Fruit fly (Drosophila melanogaster) whole organism, embryonic: ENCODE measurements around the gene GC.

Source experiments
- Ada2b ChIP-seq: fragments of 200-800 bp; sonication (Bioruptor generic); IDR thresholded peaks from 2 replicates; pipeline ENCODE4 v1.3.6; 2022; ENCODE audit warnings: missing biosample characterization, missing genetic modification characterization
- Atf3 ChIP-seq: fragments of 200-800 bp; sonication (Bioruptor generic); optimal IDR thresholded peaks from 3 replicates; lab custom pipeline; 2016; ENCODE audit warnings: missing biosample characterization, missing genetic modification characterization
- Awh ChIP-seq: fragments of 200-800 bp; sonication (Bioruptor generic); IDR thresholded peaks from 2 replicates; pipeline ENCODE4, ENCODE4 v1.3.6; 2022; ENCODE audit warnings: missing biosample characterization, missing genetic modification characterization
- B-H1 ChIP-seq: fragments of 200-800 bp; sonication (Bioruptor generic); IDR thresholded peaks from 3 replicates; pipeline ENCODE4 v1.3.6; 2022; ENCODE audit warnings: missing biosample characterization, missing genetic modification characterization
- C15 ChIP-seq: fragments of 200-800 bp; sonication (Bioruptor generic); IDR thresholded peaks from 3 replicates; pipeline ENCODE4 v1.3.6; 2022; ENCODE audit warnings: missing biosample characterization, missing genetic modification characterization
- CG10274 ChIP-seq: fragments of 200-800 bp; sonication (Bioruptor generic); optimal IDR thresholded peaks from 3 replicates; lab custom pipeline; 2017; ENCODE audit warnings: missing biosample characterization, mild to moderate bottlenecking, missing genetic modification characterization
- CG11247 ChIP-seq: fragments of 200-800 bp; sonication (Bioruptor generic); IDR thresholded peaks from 2 replicates; pipeline ENCODE4 v1.3.6; 2022; ENCODE audit warnings: missing biosample characterization, missing genetic modification characterization
- CG11696 ChIP-seq: fragments of 200-800 bp; sonication (Bioruptor generic); IDR thresholded peaks from 2 replicates; pipeline ENCODE4 v1.3.6; 2022; ENCODE audit warnings: missing biosample characterization, missing genetic modification characterization
- CG12071 ChIP-seq: fragments of 200-800 bp; sonication (Bioruptor generic); optimal IDR thresholded peaks from 3 replicates; lab custom pipeline; 2018; ENCODE audit warnings: missing biosample characterization, mild to moderate bottlenecking, missing genetic modification characterization
- CG12659 ChIP-seq: fragments of 200-800 bp; sonication (Bioruptor generic); optimal IDR thresholded peaks from 3 replicates; lab custom pipeline; 2017; ENCODE audit warnings: mild to moderate bottlenecking, missing biosample characterization, missing genetic modification reagents, missing genetic modification characterization
- CG13296 ChIP-seq: fragments of 200-800 bp; sonication (Bioruptor generic); optimal IDR thresholded peaks from 3 replicates; lab custom pipeline; 2018; ENCODE audit warnings: missing biosample characterization, mild to moderate bottlenecking, missing genetic modification characterization
- CG13775 ChIP-seq: fragments of 200-800 bp; sonication (Bioruptor generic); optimal IDR thresholded peaks from 3 replicates; lab custom pipeline; 2017; ENCODE audit warnings: missing biosample characterization, mild to moderate bottlenecking, missing genetic modification characterization
- CG14710 ChIP-seq: fragments of 200-800 bp; sonication (Bioruptor generic); optimal IDR thresholded peaks from 3 replicates; lab custom pipeline; 2019; ENCODE audit warnings: missing biosample characterization, mild to moderate bottlenecking, missing genetic modification characterization, moderate library complexity
- CG15011 ChIP-seq: fragments of 200-800 bp; sonication (Bioruptor generic); optimal IDR thresholded peaks from 3 replicates; lab custom pipeline; 2018; ENCODE audit warnings: missing biosample characterization, mild to moderate bottlenecking, missing genetic modification characterization
- CG15601 ChIP-seq: fragments of 200-800 bp; sonication (Bioruptor generic); optimal IDR thresholded peaks from 3 replicates; lab custom pipeline; 2019; ENCODE audit warnings: missing biosample characterization, mild to moderate bottlenecking, missing genetic modification characterization, moderate library complexity
- CG16863 ChIP-seq: fragments of 200-800 bp; sonication (Bioruptor generic); optimal IDR thresholded peaks from 3 replicates; lab custom pipeline; 2016; ENCODE audit warnings: missing biosample characterization, missing genetic modification characterization
- CG2678 ChIP-seq: fragments of 200-800 bp; sonication (Bioruptor generic); optimal IDR thresholded peaks from 3 replicates; lab custom pipeline; 2019; ENCODE audit warnings: missing biosample characterization, mild to moderate bottlenecking, missing genetic modification characterization, moderate library complexity
- CG30403 ChIP-seq: fragments of 200-800 bp; sonication (Bioruptor generic); optimal IDR thresholded peaks from 3 replicates; lab custom pipeline; 2016; ENCODE audit warnings: missing biosample characterization, missing genetic modification characterization
- CG31388 ChIP-seq: fragments of 200-800 bp; sonication (Bioruptor generic); optimal IDR thresholded peaks from 2 replicates; lab custom pipeline; 2016; ENCODE audit warnings: missing biosample characterization, missing genetic modification characterization
- CG3281 ChIP-seq: fragments of 200-800 bp; sonication (Bioruptor generic); optimal IDR thresholded peaks from 3 replicates; lab custom pipeline; 2017; ENCODE audit warnings: missing biosample characterization, mild to moderate bottlenecking, missing genetic modification characterization
- CG6272 ChIP-seq: fragments of 200-800 bp; sonication (Bioruptor generic); IDR thresholded peaks from 2 replicates; pipeline ENCODE4 v1.3.6; 2022; ENCODE audit warnings: missing biosample characterization, missing genetic modification characterization
- CG6689 ChIP-seq: fragments of 200-800 bp; sonication (Bioruptor generic); IDR thresholded peaks from 2 replicates; pipeline ENCODE4 v1.3.6; 2022; ENCODE audit warnings: missing biosample characterization, missing genetic modification characterization
- CG7786 ChIP-seq: fragments of 200-800 bp; sonication (Bioruptor generic); optimal IDR thresholded peaks from 2 replicates; lab custom pipeline; 2016; ENCODE audit warnings: missing biosample characterization, missing genetic modification characterization
- CG7839 ChIP-seq: fragments of 200-800 bp; sonication (Bioruptor generic); optimal IDR thresholded peaks from 3 replicates; lab custom pipeline; 2018; ENCODE audit warnings: missing biosample characterization, mild to moderate bottlenecking, missing genetic modification characterization, moderate library complexity
- CkIIα-i1 ChIP-seq: fragments of 200-800 bp; sonication (Bioruptor generic); IDR thresholded peaks from 2 replicates; pipeline ENCODE4 v1.3.6; 2022; ENCODE audit warnings: missing biosample characterization, missing genetic modification characterization
- CoRest ChIP-seq: fragments of 200-800 bp; sonication (Bioruptor generic); optimal IDR thresholded peaks from 3 replicates; lab custom pipeline; 2018; ENCODE audit warnings: missing biosample characterization, mild to moderate bottlenecking, missing genetic modification characterization, moderate library complexity
- Dref ChIP-seq: fragments of 200-800 bp; sonication (Bioruptor generic); IDR thresholded peaks from 2 replicates; pipeline ENCODE4 v1.3.6; 2022; ENCODE audit warnings: missing biosample characterization, missing genetic modification characterization
- Fer3 ChIP-seq: fragments of 200-800 bp; sonication (Bioruptor generic); optimal IDR thresholded peaks from 2 replicates; lab custom pipeline; 2018; ENCODE audit warnings: missing biosample characterization, mild to moderate bottlenecking, missing genetic modification characterization, moderate library complexity
- HLH3B ChIP-seq: fragments of 200-800 bp; sonication (Bioruptor generic); IDR thresholded peaks from 2 replicates; pipeline ENCODE4 v1.3.6; 2022; ENCODE audit warnings: missing biosample characterization, missing genetic modification characterization
- HLHmδ ChIP-seq: fragments of 200-800 bp; sonication (Bioruptor generic); optimal IDR thresholded peaks from 2 replicates; lab custom pipeline; 2018; ENCODE audit warnings: missing biosample characterization, mild to moderate bottlenecking, missing genetic modification characterization, moderate library complexity
- Kr ChIP-seq: fragments of 200-800 bp; sonication (Bioruptor generic); optimal IDR thresholded peaks from 2 replicates; lab custom pipeline; 2017; ENCODE audit warnings: missing biosample characterization, mild to moderate bottlenecking, missing genetic modification characterization
- Six4 ChIP-seq: fragments of 200-800 bp; sonication (Bioruptor generic); optimal IDR thresholded peaks from 2 replicates; lab custom pipeline; 2016; ENCODE audit warnings: missing biosample characterization, missing genetic modification characterization
- Stat92E ChIP-seq, 3 experiments: fragments of >200 bp in 2 of 3; fragments of 200-800 bp in 1 of 3; sonication (Bioruptor generic) in 1 of 3; optimal IDR thresholded peaks; 2 replicates each; lab custom pipeline; 2017 to 2019; ENCODE audit warnings: missing biosample characterization in 3 of 3, missing genetic modification characterization in 3 of 3, mild to moderate bottlenecking in 1 of 3, moderate library complexity in 1 of 3
- Taf1 ChIP-seq: fragments of 200-800 bp; sonication (Bioruptor generic); IDR thresholded peaks from 2 replicates; pipeline ENCODE4 v1.3.6; 2022; ENCODE audit warnings: missing biosample characterization, missing genetic modification characterization
- aop ChIP-seq: fragments of 200-800 bp; sonication (Bioruptor generic); IDR thresholded peaks from 2 replicates; pipeline ENCODE4 v1.3.6; 2022; ENCODE audit warnings: missing biosample characterization, missing genetic modification characterization
- ase ChIP-seq: fragments of 200-800 bp; sonication (Bioruptor generic); IDR thresholded peaks from 3 replicates; pipeline ENCODE4 v1.3.6; 2022; ENCODE audit warnings: missing biosample characterization, missing genetic modification characterization
- ato ChIP-seq: fragments of 200-800 bp; sonication (Bioruptor generic); IDR thresholded peaks from 2 replicates; pipeline ENCODE4 v1.3.6; 2022; ENCODE audit warnings: missing biosample characterization, missing genetic modification characterization; ENCODE audit not compliant: partially characterized antibody
- az2 ChIP-seq: fragments of 200-800 bp; sonication (Bioruptor generic); optimal IDR thresholded peaks from 3 replicates; lab custom pipeline; 2016; ENCODE audit warnings: missing biosample characterization, missing genetic modification characterization
- cg ChIP-seq: fragments of 200-800 bp; sonication (Bioruptor generic); optimal IDR thresholded peaks from 3 replicates; lab custom pipeline; 2019; ENCODE audit warnings: missing biosample characterization, mild to moderate bottlenecking, missing genetic modification characterization, moderate library complexity
- crc ChIP-seq: fragments of 200-800 bp; sonication (Bioruptor generic); optimal IDR thresholded peaks from 2 replicates; lab custom pipeline; 2016; ENCODE audit warnings: missing biosample characterization, missing genetic modification characterization
- fd3F ChIP-seq: fragments of 200-800 bp; sonication (Bioruptor generic); optimal IDR thresholded peaks from 2 replicates; lab custom pipeline; 2018; ENCODE audit warnings: missing biosample characterization, mild to moderate bottlenecking, missing genetic modification characterization, moderate library complexity
- fru ChIP-seq: fragments of >200 bp; optimal IDR thresholded peaks from 2 replicates; lab custom pipeline; 2017
- ftz-f1 ChIP-seq: fragments of 200-800 bp; sonication (Bioruptor generic); optimal IDR thresholded peaks from 2 replicates; lab custom pipeline; 2016; ENCODE audit warnings: missing biosample characterization, missing genetic modification characterization
- kay ChIP-seq: fragments of 200-800 bp; sonication (Bioruptor generic); optimal IDR thresholded peaks from 2 replicates; lab custom pipeline; 2016; ENCODE audit warnings: missing biosample characterization, missing genetic modification characterization
- lmd ChIP-seq: fragments of 200-800 bp; sonication (Bioruptor generic); IDR thresholded peaks from 2 replicates; pipeline ENCODE4 v1.3.6; 2022; ENCODE audit warnings: missing biosample characterization, missing genetic modification characterization
- maf-S ChIP-seq: fragments of 200-800 bp; sonication (Bioruptor generic); optimal IDR thresholded peaks from 2 replicates; lab custom pipeline; 2016; ENCODE audit warnings: missing biosample characterization, missing genetic modification characterization
- pan ChIP-seq, 4 experiments: fragments of >200 bp in 3 of 4; fragments of 200-800 bp in 1 of 4; sonication (Bioruptor generic) in 1 of 4; optimal IDR thresholded peaks in 3 of 4; IDR thresholded peaks in 1 of 4; 2 replicates each; pipeline versions ENCODE4 v1.3.6 to Lab custom; 2017 to 2022; ENCODE audit warnings: missing biosample characterization in 2 of 4, missing genetic modification characterization in 2 of 4, mixed read lengths in 1 of 4
- shn ChIP-seq: fragments of 200-800 bp; sonication (Bioruptor generic); optimal IDR thresholded peaks from 3 replicates; lab custom pipeline; 2016; ENCODE audit warnings: missing biosample characterization, missing genetic modification characterization
- sisA ChIP-seq: fragments of 200-800 bp; sonication (Bioruptor generic); IDR thresholded peaks from 2 replicates; pipeline ENCODE4 v1.3.6; 2022; ENCODE audit warnings: missing biosample characterization, missing genetic modification characterization
- zen ChIP-seq: fragments of 200-800 bp; sonication (Bioruptor generic); optimal IDR thresholded peaks from 3 replicates; lab custom pipeline; 2018; ENCODE audit warnings: missing biosample characterization, mild to moderate bottlenecking, missing genetic modification characterization, moderate library complexity

GC gene

DNA sequence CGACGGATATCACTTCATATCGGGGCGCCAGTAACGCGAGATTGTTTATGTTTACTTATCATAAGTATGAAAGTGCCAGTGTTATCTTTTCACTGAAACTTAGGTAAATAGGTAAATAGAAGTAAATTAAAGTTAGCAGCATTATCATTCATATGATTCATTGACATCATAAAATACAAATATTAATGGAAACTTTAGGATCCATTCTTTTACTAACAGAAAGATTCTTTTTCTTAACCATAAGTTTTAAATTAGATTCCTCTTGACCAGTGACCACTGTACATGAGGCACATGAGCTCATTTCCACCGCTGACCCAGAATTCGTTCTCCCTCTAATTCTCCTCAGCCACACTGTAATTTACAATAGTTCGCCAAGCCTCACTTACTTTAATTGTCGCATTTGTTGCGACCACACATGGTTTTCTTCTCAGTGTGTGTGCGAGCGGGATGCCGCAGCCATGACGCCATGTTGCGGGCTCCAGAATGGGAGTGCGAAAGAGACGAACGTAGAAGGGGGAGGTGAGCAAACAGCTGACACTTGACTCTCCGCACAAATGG is 50.6 kb downstream of the GC start (continued):
- TF ChIP-seq CG13296 (GFP tag; lab: Kevin White, UChicago) (peak; percentile 2), pan (optimal IDR thresholded peaks at IDR 0.05; lab: Kevin White, UChicago) (no peak), pan (GFP tag; optimal IDR thresholded peaks at IDR 0.05 in 1 of 2, IDR thresholded peaks at IDR 0.05 in 1 of 2) (peak in 1 of 2 experiments; percentile 56), CG30403 (GFP tag; lab: Kevin White, UChicago) (peak; percentile 16), CG16863 (GFP tag; lab: Kevin White, UChicago) (peak; percentile 26), CG12659 (GFP tag; lab: Kevin White, UChicago) (peak; percentile 31), CG7839 (tag; lab: Kevin White, UChicago) (peak; percentile 40), ase (GFP tag; lab: Robert Waterston, UW) (peak; percentile 24; the same call in 1 of the 3 replicates), CG2678 (tag; lab: Kevin White, UChicago) (peak; percentile 68), C15 (GFP tag; lab: Robert Waterston, UW) (no peak), CG15601 (tag; lab: Kevin White, UChicago) (peak; percentile 50), Dref (0 out of 2 replicates have a peak, but pooled peaks have one; percentile 4), aop (GFP tag; lab: Robert Waterston, UW) (no peak), CG12071 (peak; percentile 14), B-H1 (GFP tag; lab: Robert Waterston, UW) (no peak), az2 (peak; percentile 22), zen (tag; lab: Kevin White, UChicago) (no peak), Six4 (peak; percentile 46), kay (GFP tag; lab: Kevin White, UChicago) (peak; percentile 25), fru (lab: Kevin White, UChicago) (no peak), sisA (GFP tag; lab: Robert Waterston, UW) (peak; percentile 57; the same call in 1 of the 2 replicates), Atf3 (GFP tag; lab: Kevin White, UChicago) (peak; percentile 32), crc (GFP tag; lab: Kevin White, UChicago) (no peak), HLHmδ (GFP tag; lab: Kevin White, UChicago) (no peak), CG7786 (no peak), CG14710 (tag; lab: Kevin White, UChicago) (peak; percentile 8), CoRest (peak; percentile 7), Kr (GFP tag; lab: Kevin White, UChicago) (no peak), Awh (GFP tag; lab: Robert Waterston, UW) (peak; percentile 59), CG6689 (GFP tag; lab: Robert Waterston, UW) (peak; percentile 45; the same call in 1 of the 2 replicates), CG11247 (GFP tag; lab: Robert Waterston, UW) (no peak), CG31388 (GFP tag; lab: Kevin White, UChicago) (no peak), shn (GFP tag; lab: Kevin White, UChicago) (peak; percentile 18), Stat92E (GFP tag; optimal IDR thresholded peaks at IDR 0.05; lab: Kevin White, UChicago) (no peak), CG11696 (peak; percentile 11; the same call in 1 of the 2 replicates), CG10274 (GFP tag; lab: Kevin White, UChicago) (no peak), Ada2b (GFP tag; lab: Robert Waterston, UW) (peak; percentile 33; the same call in 1 of the 2 replicates), maf-S (GFP tag; lab: Kevin White, UChicago) (no peak), cg (no peak), CG15011 (GFP tag; lab: Kevin White, UChicago) (peak; percentile 43), ftz-f1 (GFP tag; lab: Kevin White, UChicago) (peak; percentile 2), fd3F (GFP tag; lab: Kevin White, UChicago) (peak; percentile 3), CG13775 (peak; percentile 8), HLH3B (GFP tag; lab: Robert Waterston, UW) (peak; percentile 47; the same call in 1 of the 2 replicates), Fer3 (peak; percentile 47), CkIIα-i1 (no peak), CG6272 (GFP tag; lab: Robert Waterston, UW) (no peak), CG3281 (peak; percentile 56), ato (GFP tag; lab: Robert Waterston, UW) (no peak), lmd (GFP tag; lab: Robert Waterston, UW) (peak; percentile 50), Taf1 (no peak)
